Fruit fly (Drosophila melanogaster) Kc167 (cell line): ENCODE data around the gene Gclc.
A peak's percentile ranks its signal among the peaks of the same experiment; 100 is the strongest.

Experiments used
- Myc ChIP-seq: fragments of >200 bp; optimal IDR thresholded peaks from 2 replicates; lab custom pipeline; 2017; ENCODE audit warnings: missing external identifiers
- Sin3A ChIP-seq: fragments of >200 bp; optimal IDR thresholded peaks from 2 replicates; lab custom pipeline; 2018; ENCODE audit warnings: missing external identifiers
- h ChIP-seq: fragments of >200 bp; optimal IDR thresholded peaks from 3 replicates; lab custom pipeline; 2018; ENCODE audit warnings: missing external identifiers
- insv ChIP-seq: fragments of >200 bp; optimal IDR thresholded peaks from 3 replicates; lab custom pipeline; 2018; ENCODE audit warnings: missing external identifiers
- psq ChIP-seq: fragments of >200 bp; optimal IDR thresholded peaks from 2 replicates; lab custom pipeline; 2017; ENCODE audit warnings: missing external identifiers
- ttk ChIP-seq: sonication (Bioruptor generic); optimal IDR thresholded peaks from 2 replicates; lab custom pipeline; 2017; ENCODE audit warnings: missing external identifiers

The Gclc gene

dm6 chrX:8075300-8075927 lies 40.5 kb downstream of the Gclc start, which contains the start of the genes Upf2 and CG1571:
Upf2 (minus strand) TSS chrX:8075466.
CG1571 (plus strand) TSS chrX:8075877.
- no peak for TF ChIP-seq Sin3A
- no peak for TF ChIP-seq ttk (lab: Kevin White, UChicago)
- no peak for TF ChIP-seq Myc
- TF ChIP-seq psq, result no peak
- no peak for TF ChIP-seq insv
- TF ChIP-seq h (lab: Kevin White, UChicago), result no peak

DNA sequence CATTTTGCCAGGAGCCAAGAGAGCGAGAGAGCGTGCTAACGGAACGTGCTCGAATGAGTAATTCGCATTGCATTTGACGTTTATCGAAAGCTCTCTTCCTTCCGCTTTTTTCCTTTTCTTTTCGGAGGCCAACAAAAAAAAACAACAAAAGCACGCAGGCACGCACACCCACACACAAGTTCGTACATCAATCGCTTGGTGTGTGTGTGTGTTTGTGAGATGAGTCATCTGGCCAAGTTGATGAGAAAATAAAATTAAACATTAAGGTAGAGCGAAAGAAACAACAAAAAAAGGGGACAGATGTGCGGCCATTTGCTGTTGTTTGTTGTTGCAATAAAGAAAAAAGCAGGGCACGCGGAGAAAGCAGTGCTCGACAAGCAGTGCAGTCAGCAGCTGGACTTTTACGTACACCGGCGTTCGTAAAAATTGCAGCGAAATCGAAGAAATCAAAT lies 52.7 kb downstream of the Gclc start:
- no peak for TF ChIP-seq Myc
- TF ChIP-seq ttk (lab: Kevin White, UChicago), result no peak
- TF ChIP-seq insv, result no peak
- no peak for TF ChIP-seq Sin3A
- no peak for TF ChIP-seq psq
- TF ChIP-seq h (lab: Kevin White, UChicago), result no peak

DNA sequence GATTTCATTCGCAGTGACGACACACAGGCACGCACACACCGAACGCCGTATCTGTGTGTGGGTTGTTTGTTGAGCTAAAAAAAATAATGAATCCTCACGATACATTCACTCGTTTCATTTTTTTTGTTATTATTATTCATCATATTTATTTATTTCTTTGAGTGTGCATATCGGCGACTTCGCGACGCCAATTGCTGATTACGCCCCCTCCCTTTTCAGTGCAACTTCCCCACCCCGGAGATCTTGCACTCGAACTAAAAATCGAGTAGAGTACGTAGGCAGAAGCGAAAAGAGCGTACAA lies 53.8 kb downstream of the Gclc start:
- TF ChIP-seq h (lab: Kevin White, UChicago) (no peak), insv (no peak), Sin3A (no peak), psq (no peak), Myc (no peak), ttk (lab: Kevin White, UChicago) (no peak)

- TF ChIP-seq Myc, result no peak
- no peak for TF ChIP-seq psq
- no peak for TF ChIP-seq h (lab: Kevin White, UChicago)
- TF ChIP-seq insv, result no peak
- no peak for TF ChIP-seq ttk (lab: Kevin White, UChicago)
- TF ChIP-seq Sin3A, result no peak
Observed at dm6 chrX:8061392-8062179, 54.4 kb downstream of the Gclc start, which contains the start of gene mys. mys (plus strand) TSS chrX:8061645.

DNA sequence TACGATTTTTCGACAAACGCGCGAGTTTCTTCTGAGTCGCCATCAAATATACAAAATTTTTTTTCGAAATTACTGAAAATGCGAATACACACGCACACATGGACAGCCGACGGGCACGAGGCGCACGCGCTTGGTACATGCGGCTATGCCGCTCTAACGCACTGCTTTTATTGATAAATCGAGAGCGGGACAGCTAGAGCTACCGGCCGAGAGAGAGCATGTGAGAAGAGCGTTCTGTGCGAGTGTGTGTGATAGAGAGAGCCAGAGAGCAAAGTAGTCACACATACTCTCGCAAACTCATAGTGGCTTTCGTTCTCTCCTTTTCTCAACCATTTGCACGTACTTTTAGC lies 55.1 kb downstream of the Gclc start:
- TF ChIP-seq ttk (lab: Kevin White, UChicago), result no peak
- TF ChIP-seq Myc, result no peak
- TF ChIP-seq Sin3A, result no peak
- TF ChIP-seq insv, result no peak
- TF ChIP-seq psq, result no peak
- no peak for TF ChIP-seq h (lab: Kevin White, UChicago)

DNA sequence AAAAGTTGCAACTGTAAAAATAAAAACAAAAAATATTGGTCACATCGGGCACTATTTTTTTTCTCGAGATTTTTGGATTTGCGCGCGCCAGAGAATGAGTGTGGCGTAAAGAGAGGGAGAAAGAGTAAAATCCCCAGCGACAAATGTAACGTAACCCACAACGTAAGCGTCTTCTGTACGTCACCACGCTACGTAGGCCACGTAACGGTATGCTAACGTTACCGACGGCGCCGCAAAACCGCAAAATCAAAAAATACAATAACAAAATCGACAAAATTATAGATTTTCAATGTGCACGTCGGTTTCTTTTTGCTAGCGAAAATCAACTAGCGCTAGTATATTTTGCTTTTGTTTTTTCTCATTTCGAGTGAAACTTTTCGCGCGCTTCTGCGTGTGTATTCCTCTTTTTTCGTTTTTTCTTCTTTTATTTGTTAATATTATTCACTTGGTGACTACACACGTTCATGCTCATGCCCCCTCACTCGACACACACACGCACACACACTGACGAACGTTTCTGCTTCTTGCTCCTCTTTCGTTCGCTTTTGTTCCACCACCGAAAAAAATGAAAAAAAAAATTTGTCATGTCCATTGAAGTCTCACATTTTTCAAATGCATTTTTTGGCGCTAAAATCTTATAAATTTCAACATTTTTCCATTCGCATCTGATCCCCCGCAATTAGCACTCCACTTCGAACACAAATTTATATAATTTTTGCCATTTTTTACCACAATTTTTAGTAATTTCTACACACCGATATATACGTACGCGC lies 55.6 kb downstream of the Gclc start:
- TF ChIP-seq psq (no peak), insv (no peak), h (lab: Kevin White, UChicago) (no peak), Myc (no peak), Sin3A (no peak), ttk (lab: Kevin White, UChicago) (no peak)

DNA sequence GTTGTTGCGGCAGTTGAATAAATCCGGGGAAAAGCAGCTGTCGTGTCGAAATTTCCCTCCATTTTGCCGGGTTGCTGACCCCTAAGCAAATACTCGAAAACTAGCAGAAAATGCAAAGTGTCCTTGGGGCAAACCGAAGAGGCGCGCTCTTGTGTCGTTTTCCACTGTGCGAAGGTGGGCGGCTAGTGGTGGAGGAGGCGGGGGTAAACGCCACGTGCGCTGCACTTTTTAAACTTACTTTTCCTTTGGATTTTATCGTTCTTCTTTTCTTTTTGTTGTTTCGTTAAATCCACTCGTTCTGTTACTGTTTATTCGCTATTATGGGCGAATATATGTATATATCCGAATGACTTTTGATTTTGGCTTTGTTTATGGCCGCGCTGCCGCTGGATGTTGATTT lies 56.3 kb downstream of the Gclc start:
- no peak for TF ChIP-seq psq
- TF ChIP-seq ttk (lab: Kevin White, UChicago), result peak; percentile 51

DNA sequence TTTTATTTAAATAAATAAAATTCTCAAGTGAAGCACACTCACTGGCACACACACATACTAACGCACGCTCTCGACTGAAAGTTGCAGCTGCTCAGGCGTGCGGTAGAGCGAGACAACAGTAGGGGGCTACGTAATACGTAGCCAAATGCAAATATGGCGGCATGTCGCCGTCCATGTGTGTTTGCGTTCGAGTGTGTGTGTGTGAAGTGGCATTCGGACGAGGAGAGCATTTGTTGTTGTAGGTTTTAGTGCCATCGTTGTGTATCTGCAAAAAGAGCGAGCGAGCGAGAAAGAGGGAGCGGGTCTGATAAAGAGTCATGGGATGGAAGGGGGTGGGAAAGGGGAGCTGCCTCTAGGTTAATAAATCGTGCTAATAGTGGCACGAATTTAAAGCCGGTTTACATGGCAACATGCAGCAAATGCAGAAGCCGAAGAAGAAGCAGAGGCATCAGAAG lies 57.5 kb downstream of the Gclc start:
- no peak for TF ChIP-seq Sin3A
- TF ChIP-seq insv, result no peak
- no peak for TF ChIP-seq psq
- TF ChIP-seq ttk (lab: Kevin White, UChicago), result no peak
- TF ChIP-seq h (lab: Kevin White, UChicago), result no peak
- TF ChIP-seq Myc, result no peak

DNA sequence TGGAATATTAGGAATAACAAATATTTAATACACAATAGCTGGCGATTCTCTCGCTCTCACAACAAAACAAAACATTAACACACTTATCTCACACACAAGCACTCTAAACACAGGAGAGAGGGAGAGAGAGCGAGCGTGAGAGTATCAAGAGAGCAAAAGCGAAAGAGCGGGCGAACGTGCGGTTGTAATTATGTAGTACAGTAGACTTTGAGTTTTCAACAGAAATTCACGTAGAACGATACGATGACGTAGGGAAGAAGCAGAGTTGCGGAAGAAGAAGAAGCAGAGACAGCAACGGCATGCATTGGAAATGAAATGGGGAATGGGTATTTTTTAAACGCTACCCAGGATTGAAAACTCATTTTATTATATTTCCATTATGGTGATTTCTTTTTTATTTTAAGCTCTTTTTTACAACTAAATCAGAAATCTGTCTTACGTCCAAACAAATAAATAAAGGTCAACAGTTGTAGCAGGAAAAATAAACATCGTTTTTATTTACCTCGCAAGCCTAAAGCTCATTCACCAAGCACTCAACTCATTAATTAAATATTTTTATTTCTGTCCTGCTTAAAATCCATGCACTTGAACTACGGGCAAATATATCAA lies 58.0 kb downstream of the Gclc start:
- TF ChIP-seq h (lab: Kevin White, UChicago) (no peak), ttk (lab: Kevin White, UChicago) (no peak), Sin3A (no peak), Myc (no peak), insv (no peak), psq (no peak)

DNA sequence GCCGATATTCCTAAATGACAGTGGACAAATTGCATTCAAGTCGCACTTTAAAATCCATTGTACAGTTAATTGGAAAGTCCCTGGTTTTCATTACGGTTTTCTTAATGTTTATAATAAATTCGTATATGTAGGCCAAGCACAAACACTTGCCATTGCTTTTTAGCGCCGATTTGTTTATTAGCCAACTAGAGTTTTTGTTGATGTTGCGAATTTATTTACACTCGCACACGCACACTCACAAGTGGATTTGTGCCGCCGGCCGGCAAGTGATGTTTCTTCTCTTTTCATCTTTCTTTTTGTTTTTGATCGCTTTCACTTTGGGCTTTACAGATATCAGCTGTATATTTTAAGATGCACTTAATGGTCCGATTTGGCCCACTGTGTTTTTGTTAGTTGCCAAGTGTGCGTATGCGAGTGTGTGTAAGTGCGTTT lies 58.6 kb downstream of the Gclc start:
- TF ChIP-seq h (lab: Kevin White, UChicago) (no peak), ttk (lab: Kevin White, UChicago) (no peak)

DNA sequence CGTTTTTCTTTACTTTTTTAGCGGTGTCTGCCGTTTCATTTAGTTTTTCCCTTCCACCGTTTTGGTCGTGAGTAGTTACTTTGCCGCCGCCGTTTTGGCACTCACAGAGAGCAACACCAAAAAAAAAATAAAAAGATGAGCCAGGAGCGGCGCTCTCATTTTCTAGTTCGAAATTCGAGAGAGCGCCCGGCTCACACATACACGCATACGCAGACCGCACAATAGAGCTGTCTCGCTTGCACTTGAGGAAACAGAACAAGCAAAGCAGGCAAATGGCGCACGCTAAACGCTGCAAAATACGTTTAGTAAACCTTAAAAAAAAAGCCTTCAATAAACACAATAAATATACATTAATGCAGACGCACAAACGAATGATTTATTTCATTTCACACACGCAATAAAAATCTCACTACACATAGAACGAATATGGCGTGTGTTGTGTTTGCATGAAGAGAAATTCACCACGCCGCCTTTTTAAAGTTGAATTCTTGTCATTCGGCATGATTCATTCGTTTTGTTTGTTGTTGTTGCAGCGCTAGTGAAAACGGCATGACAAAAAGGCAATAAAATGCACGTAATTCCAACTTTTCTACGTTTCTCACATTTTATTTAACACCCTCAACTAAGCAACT lies 59.2 kb downstream of the Gclc start:
- TF ChIP-seq h (lab: Kevin White, UChicago) (no peak), psq (no peak), ttk (lab: Kevin White, UChicago) (no peak), Sin3A (no peak), insv (no peak), Myc (no peak)

DNA sequence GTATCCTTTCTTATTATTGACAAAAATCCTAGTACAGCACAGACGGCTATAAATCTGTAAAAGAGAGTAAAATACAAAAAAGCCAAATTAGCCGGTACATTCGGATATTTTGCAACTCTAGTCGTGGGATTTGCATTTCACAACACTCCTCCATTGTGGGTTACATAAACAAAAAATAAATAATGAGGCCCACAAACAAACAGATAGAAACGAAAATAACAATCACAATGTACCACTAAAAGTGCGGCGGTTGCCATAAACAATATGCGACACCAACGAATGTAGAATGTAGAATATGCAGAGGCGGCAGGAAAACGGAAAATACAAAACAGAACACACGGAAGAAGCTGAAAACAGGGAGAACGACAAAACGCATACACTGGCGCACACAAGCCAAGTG lies 59.9 kb downstream of the Gclc start:
- TF ChIP-seq Myc, result no peak
- no peak for TF ChIP-seq psq
- TF ChIP-seq ttk (lab: Kevin White, UChicago), result no peak
- TF ChIP-seq insv, result no peak
- no peak for TF ChIP-seq h (lab: Kevin White, UChicago)
- TF ChIP-seq Sin3A, result no peak
